Fruit fly (Drosophila melanogaster): Measurements from ENCODE around the gene Hr78.

The Hr78 gene

dm6 chr3L:21516716-21517266, 19.5 kb upstream of the Hr78 start (continued):
- TF ChIP-seq Sox14 (GFP tag; optimal IDR thresholded peaks at IDR 0.05) (peak; percentile 55), CG8632 (GFP tag; optimal IDR thresholded peaks at IDR 0.05) (peak; percentile 45), CG7368 (GFP tag; optimal IDR thresholded peaks at IDR 0.05) (peak; percentile 36), ss (GFP tag; optimal IDR thresholded peaks at IDR 0.05) (peak in 1 of 2 experiments; percentile 43), Eip93F (GFP tag; optimal IDR thresholded peaks at IDR 0.05) (peak; percentile 43), CG9139 (GFP tag; optimal IDR thresholded peaks at IDR 0.05) (no peak), CG8119 (GFP tag; IDR thresholded peaks at IDR 0.05) (no peak), CG34406 (GFP tag; optimal IDR thresholded peaks at IDR 0.05) (no peak)

DNA sequence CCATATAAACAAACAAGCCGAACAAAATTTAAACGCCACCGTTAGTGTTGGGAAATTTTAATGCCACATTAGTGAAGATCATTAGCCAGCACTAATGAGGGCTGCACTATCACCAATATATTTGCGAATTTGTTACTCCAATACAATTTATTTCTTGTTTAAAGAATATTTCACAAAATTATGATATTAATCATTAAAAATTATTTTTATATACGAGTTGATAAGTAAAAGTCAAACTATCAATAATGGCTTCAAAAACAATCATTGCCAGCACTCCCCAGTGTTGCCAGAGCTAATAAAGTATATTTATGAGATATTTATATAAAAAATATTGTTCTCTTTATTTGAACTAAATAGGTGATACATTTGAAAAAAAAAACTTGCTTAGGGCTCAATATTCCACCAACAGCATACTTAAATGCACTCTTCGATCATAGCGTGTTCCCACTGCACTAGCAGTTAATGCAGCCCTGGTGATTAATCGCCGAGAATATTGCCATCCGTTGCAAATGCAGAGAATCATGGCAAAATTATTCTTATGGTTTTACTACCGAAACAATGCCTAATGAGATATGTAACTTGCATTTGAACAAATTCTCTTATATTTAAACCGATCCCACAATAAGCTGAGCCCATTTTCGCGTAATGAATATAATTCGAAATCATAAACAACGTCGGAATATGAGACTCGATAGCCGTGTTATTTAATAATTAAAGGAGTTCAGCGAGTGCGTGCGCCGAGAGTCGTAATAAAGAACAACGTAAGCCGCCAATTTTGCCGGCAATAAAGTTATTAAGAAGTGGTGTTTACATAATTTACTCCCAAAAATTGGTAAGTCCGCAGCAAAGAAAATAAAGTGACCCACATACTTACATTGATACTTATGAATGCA, 18.8 kb upstream of the Hr78 start, which contains the start of the genes SAK and Cdk12:
TSS of gene SAK (minus strand) at position 65 of the 893 bp plus-strand sequence.
TSS of gene Cdk12 (plus strand) at position 484 of the 893 bp plus-strand sequence.
- TF ChIP-seq Ets21C (GFP tag; optimal IDR thresholded peaks at IDR 0.05) (peak; percentile 70), CG11762 (GFP tag; optimal IDR thresholded peaks at IDR 0.05; ENCODE audit: insufficient read depth) (peak; percentile 74), CG6163 (GFP tag; IDR thresholded peaks at IDR 0.05) (peak; percentile 79), CG8319 (GFP tag; optimal IDR thresholded peaks at IDR 0.05) (peak; percentile 75), CG6854 (GFP tag; optimal IDR thresholded peaks at IDR 0.05) (peak; percentile 59), esn (GFP tag; optimal IDR thresholded peaks at IDR 0.05) (peak; percentile 82), cyc (GFP tag; optimal IDR thresholded peaks at IDR 0.05) (peak; percentile 78), Sox15 (GFP tag; optimal IDR thresholded peaks at IDR 0.05) (peak; percentile 80), CG4318 (GFP tag; optimal IDR thresholded peaks at IDR 0.05) (peak; percentile 78), spab (GFP tag; optimal IDR thresholded peaks at IDR 0.05) (peak; percentile 67), CG32006 (GFP tag; optimal IDR thresholded peaks at IDR 0.05) (peak; percentile 89), Lpt (GFP tag; optimal IDR thresholded peaks at IDR 0.05) (peak; percentile 77), CG3032 (tag; optimal IDR thresholded peaks at IDR 0.05) (peak; percentile 84), CG10631 (GFP tag; optimal IDR thresholded peaks at IDR 0.05) (peak; percentile 90), CG1621 (tag; optimal IDR thresholded peaks at IDR 0.05) (peak; percentile 35), eg (GFP tag; IDR thresholded peaks at IDR 0.05) (peak; percentile 83), dsx (GFP tag; optimal IDR thresholded peaks at IDR 0.05; ENCODE audit: poor library complexity, severe bottlenecking) (peak; percentile 77), Hr4 (GFP tag; optimal IDR thresholded peaks at IDR 0.05) (peak; percentile 77), CG11294 (GFP tag; IDR thresholded peaks at IDR 0.05) (peak; percentile 76), Sox14 (GFP tag; optimal IDR thresholded peaks at IDR 0.05) (peak; percentile 59), Eip93F (GFP tag; optimal IDR thresholded peaks at IDR 0.05) (peak; percentile 71), dac (GFP tag; optimal IDR thresholded peaks at IDR 0.05) (peak; percentile 66), fd59A (GFP tag; optimal IDR thresholded peaks at IDR 0.05) (peak; percentile 63), OdsH (GFP tag; optimal IDR thresholded peaks at IDR 0.05) (peak; percentile 88), CG7368 (GFP tag; optimal IDR thresholded peaks at IDR 0.05) (peak; percentile 75), Hr38 (GFP tag; optimal IDR thresholded peaks at IDR 0.05) (no peak), CG6792 (GFP tag; optimal IDR thresholded peaks at IDR 0.05) (peak; percentile 71), topi (GFP tag; optimal IDR thresholded peaks at IDR 0.05) (peak; percentile 66), CG8119 (GFP tag; IDR thresholded peaks at IDR 0.05) (peak; percentile 79), svp (GFP tag) (no peak), Eip75B (GFP tag; optimal IDR thresholded peaks at IDR 0.05) (peak; percentile 66), salr (GFP tag; optimal IDR thresholded peaks at IDR 0.05) (peak; percentile 26 to 84), Ets96B (tag; optimal IDR thresholded peaks at IDR 0.05) (peak; percentile 72), Blimp-1 (GFP tag; optimal IDR thresholded peaks at IDR 0.05) (peak; percentile 69), fd85E (GFP tag; optimal IDR thresholded peaks at IDR 0.05) (peak; percentile 9), CG16779 (tag; optimal IDR thresholded peaks at IDR 0.05) (no peak), Eip78C (GFP tag) (peak; percentile 92), Smox (GFP tag; optimal IDR thresholded peaks at IDR 0.05) (peak; percentile 77), Gug (GFP tag; IDR thresholded peaks at IDR 0.05) (peak; percentile 64), CG15336 (GFP tag; IDR thresholded peaks at IDR 0.05) (peak; percentile 75), Met (GFP tag; optimal IDR thresholded peaks at IDR 0.05) (peak; percentile 77), net (GFP tag; optimal IDR thresholded peaks at IDR 0.05) (peak; percentile 80), CG31627 (GFP tag; optimal IDR thresholded peaks at IDR 0.05) (peak; percentile 72)

Data from whole organism, prepupa.